Worm (Caenorhabditis elegans): ENCODE measurements around the gene C25F9.16.

Gene C25F9.16

ce11 chrV:19448805-19449204, 14.6 kb downstream of the C25F9.16 start, which contains the start of gene M04C3.2:
Gene M04C3.2, minus strand, starts transcription at chrV:19448905.
- no peak for TF ChIP-seq akir-1 (GFP tag; optimal IDR thresholded peaks at IDR 0.05)
- TF ChIP-seq ZK185.1 (tag; optimal IDR thresholded peaks at IDR 0.05; ENCODE audit: poor library complexity, severe bottlenecking) = no peak
- no peak for TF ChIP-seq ztf-26 (tag; optimal IDR thresholded peaks at IDR 0.05)
- TF ChIP-seq B0019.2 (GFP tag; conservative IDR thresholded peaks at IDR 0.05) = no peak
- TF ChIP-seq pha-4 (tag; optimal IDR thresholded peaks at IDR 0.05) = no peak
- no peak for TF ChIP-seq lin-26 (GFP tag; IDR thresholded peaks at IDR 0.05)
- TF ChIP-seq xnd-1 (tag; optimal IDR thresholded peaks at IDR 0.05) = no peak
- no peak for TF ChIP-seq rpc-1 (optimal IDR thresholded peaks at IDR 0.05)
- no peak for TF ChIP-seq rpc-1 (tag; optimal IDR thresholded peaks at IDR 0.05)
- no peak for TF ChIP-seq lsy-27 (tag; optimal IDR thresholded peaks at IDR 0.05; ENCODE audit: borderline replicate concordance, insufficient read depth)
- TF ChIP-seq zim-3 (tag; optimal IDR thresholded peaks at IDR 0.05) = no peak
- TF ChIP-seq Y53F4B.3 (GFP tag; IDR thresholded peaks at IDR 0.05) = no peak
- TF ChIP-seq tlf-1 (GFP tag; optimal IDR thresholded peaks at IDR 0.05) = no peak
- no peak for TF ChIP-seq D2030.7 (GFP tag; IDR thresholded peaks at IDR 0.05)
- no peak for TF ChIP-seq nfya-1 (tag; optimal IDR thresholded peaks at IDR 0.05; ENCODE audit: borderline replicate concordance, insufficient read depth)

ce11 chrV:19449544-19449943, 15.4 kb downstream of the C25F9.16 start, which contains the start of gene M04C3.5:
Gene M04C3.5, plus strand, starts transcription at chrV:19449733.
- no peak for TF ChIP-seq Y67H2A.10 (GFP tag; conservative IDR thresholded peaks at IDR 0.05)
- TF ChIP-seq nhr-80 (tag; optimal IDR thresholded peaks at IDR 0.05) = peak; percentile 23

ce11 chrV:19455650-19456049, 21.5 kb downstream of the C25F9.16 start, which contains the start of the genes Y43F8B.13 and Y43F8B.14:
Gene Y43F8B.13, plus strand, starts transcription at chrV:19455950.
Gene Y43F8B.14, minus strand, starts transcription at chrV:19455971.
- no peak for TF ChIP-seq lsy-27 (tag; optimal IDR thresholded peaks at IDR 0.05; ENCODE audit: borderline replicate concordance, insufficient read depth)
- no peak for TF ChIP-seq K11D2.4 (GFP tag; IDR thresholded peaks at IDR 0.05)
- no peak for TF ChIP-seq athp-1 (tag; optimal IDR thresholded peaks at IDR 0.05)
- TF ChIP-seq F33H1.4 (GFP tag; IDR thresholded peaks at IDR 0.05) = no peak
- TF ChIP-seq dox-1 (GFP tag; IDR thresholded peaks at IDR 0.05) = no peak
- TF ChIP-seq ztf-6 (GFP tag; IDR thresholded peaks at IDR 0.05) = no peak
- no peak for TF ChIP-seq aptf-2 (GFP tag; conservative IDR thresholded peaks at IDR 0.05)
- no peak for TF ChIP-seq F49E8.2 (tag; optimal IDR thresholded peaks at IDR 0.05; ENCODE audit: insufficient read depth)

ce11 chrV:19457120-19457519, 22.9 kb downstream of the C25F9.16 start, which contains the start of gene Y43F8B.24:
Gene Y43F8B.24, plus strand, starts transcription at chrV:19457420.
- TF ChIP-seq cebp-2 (GFP tag; IDR thresholded peaks at IDR 0.05) (no peak), ekl-4 (GFP tag; IDR thresholded peaks at IDR 0.05) (no peak), chd-7 (tag; optimal IDR thresholded peaks at IDR 0.05) (no peak), snpc-1.3 (tag; optimal IDR thresholded peaks at IDR 0.05; ENCODE audit: insufficient read depth) (no peak), aptf-2 (GFP tag; conservative IDR thresholded peaks at IDR 0.05) (no peak), F49E8.2 (tag; optimal IDR thresholded peaks at IDR 0.05; ENCODE audit: insufficient read depth) (no peak), F37B4.10 (GFP tag; IDR thresholded peaks at IDR 0.05) (no peak), zfh-2 (GFP tag; conservative IDR thresholded peaks at IDR 0.05) (no peak), F57A8.1 (GFP tag; optimal IDR thresholded peaks at IDR 0.05) (no peak), hlh-26 (GFP tag; conservative IDR thresholded peaks at IDR 0.05) (no peak), dpff-1 (tag; optimal IDR thresholded peaks at IDR 0.05) (no peak), dox-1 (GFP tag; IDR thresholded peaks at IDR 0.05) (no peak), hrde-1 (tag; optimal IDR thresholded peaks at IDR 0.05; ENCODE audit: borderline replicate concordance) (no peak)
